Worm (Caenorhabditis elegans) whole organism, L3 larva: ENCODE results near the gene dsh-2.

Experiments
- R02D3.7 ChIP-seq: fragments of 150-350 bp; optimal IDR thresholded peaks from 2 replicates; lab custom pipeline; 2014; ENCODE audit warnings: missing biosample characterization, missing genetic modification characterization
- ZK546.5 ChIP-seq: sonication (generic microtip); optimal IDR thresholded peaks from 2 replicates; lab custom pipeline; 2017; ENCODE audit warnings: missing biosample characterization, missing genetic modification characterization
- ama-1 ChIP-seq: fragments of 150-350 bp; optimal IDR thresholded peaks from 2 replicates; lab custom pipeline; 2018
- ceh-16 ChIP-seq: sonication (generic microtip); optimal IDR thresholded peaks from 2 replicates; lab custom pipeline; 2017; ENCODE audit warnings: missing biosample characterization, missing genetic modification characterization
- ceh-28 ChIP-seq: fragments of 150-350 bp; optimal IDR thresholded peaks from 2 replicates; lab custom pipeline; 2014; ENCODE audit warnings: missing biosample characterization, missing genetic modification reagents, missing genetic modification characterization
- ceh-82 ChIP-seq: fragments of 150-350 bp; optimal IDR thresholded peaks from 2 replicates; lab custom pipeline; 2014; ENCODE audit warnings: missing biosample characterization, missing genetic modification characterization
- ceh-9 ChIP-seq: sonication (generic microtip); optimal IDR thresholded peaks from 2 replicates; lab custom pipeline; 2018; ENCODE audit warnings: missing biosample characterization, missing genetic modification characterization
- daf-12 ChIP-seq: fragments of 150-350 bp; optimal IDR thresholded peaks from 2 replicates; lab custom pipeline; 2014; ENCODE audit warnings: missing biosample characterization, missing genetic modification reagents, missing genetic modification characterization
- egl-27 ChIP-seq: sonication (generic microtip); optimal IDR thresholded peaks from 4 replicates; lab custom pipeline; 2017; ENCODE audit warnings: missing biosample characterization, missing genetic modification reagents, missing genetic modification characterization
- egl-5 ChIP-seq: fragments of 150-350 bp; optimal IDR thresholded peaks from 2 replicates; lab custom pipeline; 2017; ENCODE audit warnings: missing biosample characterization, missing genetic modification reagents, missing genetic modification characterization, inconsistent platforms
- elt-1 ChIP-seq: fragments of 150-350 bp; optimal IDR thresholded peaks from 2 replicates; lab custom pipeline; 2014; ENCODE audit warnings: missing biosample characterization, missing genetic modification characterization
- elt-2 ChIP-seq: sonication (generic microtip); optimal IDR thresholded peaks from 2 replicates; lab custom pipeline; 2016; ENCODE audit warnings: missing genetic modification reagents, mild to moderate bottlenecking, missing genetic modification characterization, missing compliant biosample characterization
- elt-3 ChIP-seq, 3 experiments: fragments of 150-350 bp in 1 of 3; sonication (generic microtip) in 2 of 3; optimal IDR thresholded peaks; 2 replicates in 2 of 3; 4 replicates in 1 of 3; lab custom pipeline; 2014 to 2017; ENCODE audit warnings: missing biosample characterization in 3 of 3, missing genetic modification characterization in 3 of 3
- eor-1 ChIP-seq, 2 experiments: fragments of 150-350 bp; optimal IDR thresholded peaks; 2 replicates each; lab custom pipeline; 2014 to 2018; ENCODE audit warnings: missing biosample characterization in 2 of 2, missing genetic modification characterization in 2 of 2
- fkh-10 ChIP-seq: sonication (generic microtip); optimal IDR thresholded peaks from 2 replicates; lab custom pipeline; 2017; ENCODE audit warnings: missing biosample characterization, missing genetic modification reagents, missing genetic modification characterization
- fkh-2 ChIP-seq: fragments of 150-350 bp; optimal IDR thresholded peaks from 2 replicates; lab custom pipeline; 2014; ENCODE audit warnings: missing biosample characterization, missing genetic modification reagents, missing genetic modification characterization
- fos-1 ChIP-seq: fragments of 150-350 bp; optimal IDR thresholded peaks from 2 replicates; lab custom pipeline; 2014; ENCODE audit warnings: missing biosample characterization, missing genetic modification characterization
- hmg-11 ChIP-seq: sonication (generic microtip); optimal IDR thresholded peaks from 2 replicates; lab custom pipeline; 2016; ENCODE audit warnings: missing genetic modification characterization, missing compliant biosample characterization
- jun-1 ChIP-seq: fragments of 150-350 bp; optimal IDR thresholded peaks from 2 replicates; lab custom pipeline; 2014; ENCODE audit warnings: missing biosample characterization, missing genetic modification reagents, missing genetic modification characterization
- lin-15B ChIP-seq: fragments of 150-350 bp; optimal IDR thresholded peaks from 2 replicates; lab custom pipeline; 2014; ENCODE audit warnings: missing biosample characterization, missing genetic modification characterization
- lin-39 ChIP-seq: fragments of 150-350 bp; optimal IDR thresholded peaks from 2 replicates; lab custom pipeline; 2018; ENCODE audit warnings: missing biosample characterization, missing genetic modification reagents, missing genetic modification characterization
- lsy-12 ChIP-seq: sonication (generic microtip); optimal IDR thresholded peaks from 2 replicates; lab custom pipeline; 2016; ENCODE audit warnings: mild to moderate bottlenecking, missing genetic modification characterization, missing compliant biosample characterization
- mdl-1 ChIP-seq: fragments of 150-350 bp; optimal IDR thresholded peaks from 2 replicates; lab custom pipeline; 2014; ENCODE audit warnings: missing biosample characterization, missing genetic modification characterization
- mml-1 ChIP-seq: fragments of 150-350 bp; sonication (generic microtip); optimal IDR thresholded peaks from 3 replicates; lab custom pipeline; 2014; ENCODE audit warnings: missing biosample characterization, missing genetic modification characterization
- nfya-1 ChIP-seq: sonication (generic microtip); optimal IDR thresholded peaks from 2 replicates; lab custom pipeline; 2017; ENCODE audit warnings: missing genetic modification characterization, mild to moderate bottlenecking, missing compliant biosample characterization, antibody characterized with exemption, moderate library complexity; ENCODE audit not compliant: insufficient read depth
- nhr-12 ChIP-seq: fragments of 150-350 bp; optimal IDR thresholded peaks from 2 replicates; lab custom pipeline; 2014; ENCODE audit warnings: missing biosample characterization, missing genetic modification characterization
- nhr-23 ChIP-seq: fragments of 150-350 bp; optimal IDR thresholded peaks from 2 replicates; lab custom pipeline; 2014; ENCODE audit warnings: missing biosample characterization, missing genetic modification reagents, missing genetic modification characterization
- nhr-237 ChIP-seq: fragments of 150-350 bp; optimal IDR thresholded peaks from 2 replicates; lab custom pipeline; 2014; ENCODE audit warnings: missing biosample characterization, missing genetic modification characterization
- nhr-25 ChIP-seq: sonication (generic microtip); optimal IDR thresholded peaks from 2 replicates; lab custom pipeline; 2017; ENCODE audit warnings: missing biosample characterization, missing genetic modification characterization
- nhr-28 ChIP-seq: fragments of 150-350 bp; optimal IDR thresholded peaks from 2 replicates; lab custom pipeline; 2014; ENCODE audit warnings: missing biosample characterization, missing genetic modification characterization
- nhr-43 ChIP-seq: sonication (generic microtip); optimal IDR thresholded peaks from 2 replicates; lab custom pipeline; 2016; ENCODE audit warnings: mild to moderate bottlenecking, missing genetic modification characterization, missing compliant biosample characterization; ENCODE audit not compliant: poor library complexity, severe bottlenecking
- nhr-67 ChIP-seq: fragments of 150-350 bp; optimal IDR thresholded peaks from 2 replicates; lab custom pipeline; 2014; ENCODE audit warnings: missing biosample characterization, missing genetic modification characterization
- nhr-76 ChIP-seq: fragments of 150-350 bp; sonication (generic microtip); optimal IDR thresholded peaks from 5 replicates; lab custom pipeline; 2014; ENCODE audit warnings: missing biosample characterization, missing genetic modification characterization
- nhr-77 ChIP-seq: fragments of 150-350 bp; optimal IDR thresholded peaks from 2 replicates; lab custom pipeline; 2014; ENCODE audit warnings: missing biosample characterization, missing genetic modification characterization
- pha-4 ChIP-seq: fragments of 150-350 bp; optimal IDR thresholded peaks from 2 replicates; lab custom pipeline; 2014; ENCODE audit warnings: missing biosample characterization, missing genetic modification reagents, missing genetic modification characterization
- pqm-1 ChIP-seq: fragments of 150-350 bp; optimal IDR thresholded peaks from 2 replicates; lab custom pipeline; 2017; ENCODE audit warnings: missing biosample characterization, missing genetic modification characterization, inconsistent platforms
- sea-2 ChIP-seq: fragments of 150-350 bp; sonication (generic microtip); optimal IDR thresholded peaks from 4 replicates; lab custom pipeline; 2014; ENCODE audit warnings: missing biosample characterization, missing genetic modification reagents, missing genetic modification characterization
- skn-1 ChIP-seq: fragments of 150-350 bp; optimal IDR thresholded peaks from 2 replicates; lab custom pipeline; 2014; ENCODE audit warnings: missing biosample characterization, missing genetic modification characterization
- snpc-4 ChIP-seq: fragments of 150-350 bp; optimal IDR thresholded peaks from 2 replicates; lab custom pipeline; 2014; ENCODE audit warnings: missing biosample characterization, missing genetic modification characterization
- tbx-2 ChIP-seq: sonication (generic microtip); optimal IDR thresholded peaks from 2 replicates; lab custom pipeline; 2016; ENCODE audit warnings: mild to moderate bottlenecking, missing genetic modification characterization, missing compliant biosample characterization
- unc-39 ChIP-seq: sonication (generic microtip); optimal IDR thresholded peaks from 4 replicates; lab custom pipeline; 2017; ENCODE audit warnings: missing biosample characterization, missing genetic modification characterization
- unc-62 ChIP-seq: fragments of 150-350 bp; sonication (generic microtip); optimal IDR thresholded peaks from 4 replicates; lab custom pipeline; 2014; ENCODE audit warnings: missing biosample characterization, missing genetic modification reagents, missing genetic modification characterization
- zag-1 ChIP-seq: fragments of 150-350 bp; optimal IDR thresholded peaks from 2 replicates; lab custom pipeline; 2014; ENCODE audit warnings: missing biosample characterization, missing genetic modification characterization
- ztf-11 ChIP-seq: fragments of 150-350 bp; optimal IDR thresholded peaks from 2 replicates; lab custom pipeline; 2014; ENCODE audit warnings: missing biosample characterization, missing genetic modification characterization
- ztf-4 ChIP-seq: fragments of 150-350 bp; optimal IDR thresholded peaks from 2 replicates; lab custom pipeline; 2014; ENCODE audit warnings: missing biosample characterization, missing genetic modification characterization

The dsh-2 gene

ce11 chrII:5048185-5048795 is 32.7 kb downstream of the dsh-2 start:
- peak; percentile 53 for TF ChIP-seq pha-4 (tag; lab: Kevin White, UChicago)
- no peak for TF ChIP-seq ztf-11 (tag; lab: Kevin White, UChicago)
- no peak for TF ChIP-seq R02D3.7
- TF ChIP-seq nhr-12 (tag; lab: Kevin White, UChicago) = no peak
- TF ChIP-seq ztf-4 (tag; lab: Kevin White, UChicago) = no peak

ce11 chrII:5047279-5047678 is 33.7 kb downstream of the dsh-2 start:
- no peak for TF ChIP-seq daf-12
- peak; percentile 37 for TF ChIP-seq pha-4 (tag; lab: Kevin White, UChicago)
- TF ChIP-seq ZK546.5 = no peak
- TF ChIP-seq eor-1 (tag; optimal IDR thresholded peaks at IDR 0.05; lab: Kevin White, UChicago) = no peak
- TF ChIP-seq ztf-11 (tag; lab: Kevin White, UChicago) = no peak
- peak; percentile 13 for TF ChIP-seq egl-5 (tag; lab: Kevin White, UChicago)
- no peak for TF ChIP-seq fos-1 (tag; lab: Kevin White, UChicago)
- peak; percentile 4 for TF ChIP-seq nfya-1 (tag; lab: Kevin White, UChicago)
- TF ChIP-seq lin-15B (tag; lab: Kevin White, UChicago) = no peak
- TF ChIP-seq nhr-25 = peak; percentile 37
- TF ChIP-seq egl-27 = no peak
- no peak for TF ChIP-seq tbx-2 (tag; lab: Kevin White, UChicago)
- peak; percentile 36 for TF ChIP-seq nhr-23 (tag; lab: Kevin White, UChicago)
- TF ChIP-seq ama-1 (lab: Kevin White, UChicago) = no peak

- TF ChIP-seq nhr-12 (tag; lab: Kevin White, UChicago) (no peak), sea-2 (GFP tag; lab: Kevin White, UChicago) (no peak), nhr-76 (no peak), daf-12 (no peak), nhr-23 (tag; lab: Kevin White, UChicago) (no peak), nfya-1 (tag; lab: Kevin White, UChicago) (peak; percentile 4), pqm-1 (tag; lab: Kevin White, UChicago) (no peak), eor-1 (tag; optimal IDR thresholded peaks at IDR 0.05; lab: Kevin White, UChicago) (no peak), ztf-11 (tag; lab: Kevin White, UChicago) (no peak), nhr-237 (no peak), elt-1 (tag; lab: Kevin White, UChicago) (no peak), ceh-9 (no peak), nhr-25 (no peak), hmg-11 (tag; lab: Kevin White, UChicago) (peak; percentile 9), egl-5 (tag; lab: Kevin White, UChicago) (peak; percentile 3), ZK546.5 (no peak), elt-3 (tag; optimal IDR thresholded peaks at IDR 0.05; lab: Kevin White, UChicago) (no peak), mml-1 (tag; lab: Kevin White, UChicago) (no peak), nhr-43 (tag; lab: Kevin White, UChicago) (no peak), unc-39 (tag; lab: Kevin White, UChicago) (no peak), skn-1 (tag; lab: Kevin White, UChicago) (no peak), lin-15B (tag; lab: Kevin White, UChicago) (no peak), snpc-4 (tag; lab: Kevin White, UChicago) (no peak), lsy-12 (no peak), nhr-77 (tag; lab: Kevin White, UChicago) (no peak), ama-1 (lab: Kevin White, UChicago) (no peak), unc-62 (GFP tag; lab: Kevin White, UChicago) (peak; percentile 3), ceh-28 (tag; lab: Kevin White, UChicago) (no peak), nhr-28 (tag; lab: Kevin White, UChicago) (no peak), fkh-2 (tag; lab: Kevin White, UChicago) (peak; percentile 84), fkh-10 (GFP tag; lab: Kevin White, UChicago) (peak; percentile 90), zag-1 (tag; lab: Kevin White, UChicago) (no peak), egl-27 (no peak), mdl-1 (tag; lab: Kevin White, UChicago) (no peak), nhr-67 (tag; lab: Kevin White, UChicago) (no peak), ceh-16 (tag; lab: Kevin White, UChicago) (no peak), ceh-82 (tag; lab: Kevin White, UChicago) (no peak), elt-2 (tag; lab: Kevin White, UChicago) (no peak), R02D3.7 (no peak), tbx-2 (tag; lab: Kevin White, UChicago) (no peak), lin-39 (tag; lab: Kevin White, UChicago) (no peak), pha-4 (tag; lab: Kevin White, UChicago) (no peak), jun-1 (tag; lab: Kevin White, UChicago) (no peak)
Observed at ce11 chrII:5046209-5047200, 34.5 kb downstream of the dsh-2 start.
